Fruit fly (Drosophila melanogaster) whole organism, embryonic: ENCODE results near the gene Prp16.

Source experiments
- Atf-2 ChIP-seq: fragments of 200-800 bp; sonication (Bioruptor generic); optimal IDR thresholded peaks from 2 replicates; lab custom pipeline; 2016; ENCODE audit warnings: missing biosample characterization, missing genetic modification characterization
- Atf3 ChIP-seq: fragments of 200-800 bp; sonication (Bioruptor generic); optimal IDR thresholded peaks from 3 replicates; lab custom pipeline; 2016; ENCODE audit warnings: missing biosample characterization, missing genetic modification characterization
- CG10147 ChIP-seq: fragments of 200-800 bp; sonication (Bioruptor generic); optimal IDR thresholded peaks from 2 replicates; lab custom pipeline; 2019; ENCODE audit warnings: missing biosample characterization, mild to moderate bottlenecking, missing genetic modification characterization, moderate library complexity
- CG10267 ChIP-seq: fragments of 200-800 bp; sonication (Bioruptor generic); optimal IDR thresholded peaks from 2 replicates; lab custom pipeline; 2018; ENCODE audit warnings: missing biosample characterization, mild to moderate bottlenecking, missing genetic modification characterization, moderate library complexity
- CG10565 ChIP-seq: fragments of 200-800 bp; sonication (Bioruptor generic); optimal IDR thresholded peaks from 3 replicates; lab custom pipeline; 2016; ENCODE audit warnings: missing biosample characterization, mild to moderate bottlenecking, missing genetic modification characterization
- CG12104 ChIP-seq: fragments of 200-800 bp; sonication (Bioruptor generic); optimal IDR thresholded peaks from 3 replicates; lab custom pipeline; 2016; ENCODE audit warnings: missing biosample characterization, missing genetic modification characterization
- CG12155 ChIP-seq: fragments of 200-800 bp; sonication (Bioruptor generic); optimal IDR thresholded peaks from 3 replicates; lab custom pipeline; 2016; ENCODE audit warnings: missing biosample characterization, missing genetic modification characterization
- CG15696 ChIP-seq: fragments of 200-800 bp; sonication (Bioruptor generic); optimal IDR thresholded peaks from 2 replicates; lab custom pipeline; 2019; ENCODE audit warnings: missing biosample characterization, mild to moderate bottlenecking, missing genetic modification characterization, moderate library complexity
- CG1647 ChIP-seq: fragments of 200-800 bp; sonication (Bioruptor generic); optimal IDR thresholded peaks from 3 replicates; lab custom pipeline; 2016; ENCODE audit warnings: missing biosample characterization, missing genetic modification characterization
- CG17802 ChIP-seq: fragments of 200-800 bp; sonication (Bioruptor generic); optimal IDR thresholded peaks from 2 replicates; lab custom pipeline; 2018; ENCODE audit warnings: missing biosample characterization, mild to moderate bottlenecking, missing genetic modification characterization, moderate library complexity
- CG17912 ChIP-seq: fragments of 200-800 bp; sonication (Bioruptor generic); optimal IDR thresholded peaks from 2 replicates; lab custom pipeline; 2018; ENCODE audit warnings: missing biosample characterization, mild to moderate bottlenecking, missing genetic modification characterization
- CG18476 ChIP-seq: fragments of 200-800 bp; sonication (Bioruptor generic); optimal IDR thresholded peaks from 2 replicates; lab custom pipeline; 2016; ENCODE audit warnings: missing biosample characterization, mild to moderate bottlenecking, missing genetic modification characterization
- CG18619 ChIP-seq: fragments of 200-800 bp; sonication (Bioruptor generic); optimal IDR thresholded peaks from 3 replicates; lab custom pipeline; 2017; ENCODE audit warnings: missing biosample characterization, mild to moderate bottlenecking, missing genetic modification characterization
- CG31388 ChIP-seq: fragments of 200-800 bp; sonication (Bioruptor generic); optimal IDR thresholded peaks from 2 replicates; lab custom pipeline; 2016; ENCODE audit warnings: missing biosample characterization, missing genetic modification characterization
- CG3838 ChIP-seq: fragments of 200-800 bp; sonication (Bioruptor generic); optimal IDR thresholded peaks from 3 replicates; lab custom pipeline; 2016; ENCODE audit warnings: missing biosample characterization, missing genetic modification characterization
- CG3847 ChIP-seq: fragments of 200-800 bp; sonication (Bioruptor generic); IDR thresholded peaks from 2 replicates; pipeline ENCODE4 v1.3.6; 2022; ENCODE audit warnings: missing biosample characterization, missing genetic modification characterization
- CG4360 ChIP-seq: fragments of 200-800 bp; sonication (Bioruptor generic); IDR thresholded peaks from 2 replicates; pipeline ENCODE4 v1.3.6; 2022; ENCODE audit warnings: missing biosample characterization, missing genetic modification characterization
- CG43689 ChIP-seq: fragments of 200-800 bp; sonication (Bioruptor generic); IDR thresholded peaks from 2 replicates; pipeline ENCODE4 v1.3.6; 2022; ENCODE audit warnings: missing biosample characterization, missing genetic modification characterization
- CG5953 ChIP-seq: fragments of 200-800 bp; sonication (Bioruptor generic); IDR thresholded peaks from 2 replicates; pipeline ENCODE4 v1.3.6; 2022; ENCODE audit warnings: missing biosample characterization, missing genetic modification characterization
- CG7271 ChIP-seq: fragments of 200-800 bp; sonication (Bioruptor generic); optimal IDR thresholded peaks from 2 replicates; lab custom pipeline; 2018; ENCODE audit warnings: missing biosample characterization, mild to moderate bottlenecking, missing genetic modification characterization, moderate library complexity
- CG7556 ChIP-seq: fragments of 200-800 bp; sonication (Bioruptor generic); optimal IDR thresholded peaks from 2 replicates; lab custom pipeline; 2017; ENCODE audit warnings: missing biosample characterization, mild to moderate bottlenecking, missing genetic modification characterization
- CG8359 ChIP-seq: fragments of 200-800 bp; sonication (Bioruptor generic); optimal IDR thresholded peaks from 2 replicates; lab custom pipeline; 2017; ENCODE audit warnings: missing biosample characterization, mild to moderate bottlenecking, missing genetic modification characterization, borderline replicate concordance
- CG9437 ChIP-seq: fragments of 200-800 bp; sonication (Bioruptor generic); optimal IDR thresholded peaks from 2 replicates; lab custom pipeline; 2018; ENCODE audit warnings: missing biosample characterization, mild to moderate bottlenecking, missing genetic modification characterization
- CrebB ChIP-seq: fragments of 200-800 bp; sonication (Bioruptor generic); optimal IDR thresholded peaks from 3 replicates; lab custom pipeline; 2018; ENCODE audit warnings: missing biosample characterization, mild to moderate bottlenecking, missing genetic modification characterization
- Drgx ChIP-seq: fragments of 200-800 bp; sonication (Bioruptor generic); IDR thresholded peaks from 2 replicates; pipeline ENCODE4 v1.3.6; 2022; ENCODE audit warnings: missing biosample characterization, missing genetic modification characterization
- HLH4C ChIP-seq: fragments of 200-800 bp; sonication (Bioruptor generic); IDR thresholded peaks from 3 replicates; pipeline ENCODE4 v1.3.6; 2022; ENCODE audit warnings: missing biosample characterization, missing genetic modification characterization; ENCODE audit not compliant: partially characterized antibody
- HLH54F ChIP-seq: fragments of 200-800 bp; sonication (Bioruptor generic); optimal IDR thresholded peaks from 3 replicates; lab custom pipeline; 2016; ENCODE audit warnings: missing biosample characterization, missing genetic modification characterization
- Hand ChIP-seq: fragments of 200-800 bp; sonication (Bioruptor generic); optimal IDR thresholded peaks from 2 replicates; lab custom pipeline; 2017; ENCODE audit warnings: mild to moderate bottlenecking, missing biosample characterization, missing genetic modification reagents, missing genetic modification characterization
- Lim3 ChIP-seq: fragments of 200-800 bp; sonication (Bioruptor generic); IDR thresholded peaks from 2 replicates; pipeline ENCODE4 v1.3.6; 2022; ENCODE audit warnings: missing biosample characterization, missing genetic modification characterization
- Mrtf ChIP-seq: fragments of 200-800 bp; sonication (Bioruptor generic); IDR thresholded peaks from 3 replicates; pipeline ENCODE4 v1.3.6; 2022; ENCODE audit warnings: missing biosample characterization, missing genetic modification characterization
- Oli ChIP-seq: fragments of 200-800 bp; sonication (Bioruptor generic); optimal IDR thresholded peaks from 2 replicates; lab custom pipeline; 2018; ENCODE audit warnings: missing biosample characterization, mild to moderate bottlenecking, missing genetic modification characterization, moderate library complexity
- Six4 ChIP-seq: fragments of 200-800 bp; sonication (Bioruptor generic); optimal IDR thresholded peaks from 2 replicates; lab custom pipeline; 2016; ENCODE audit warnings: missing biosample characterization, missing genetic modification characterization
- Tbp ChIP-seq: fragments of >200 bp; optimal IDR thresholded peaks from 2 replicates; lab custom pipeline; 2018; ENCODE audit warnings: missing biosample characterization, missing genetic modification characterization
- bab2 ChIP-seq: fragments of 200-800 bp; sonication (Bioruptor generic); optimal IDR thresholded peaks from 2 replicates; lab custom pipeline; 2016; ENCODE audit warnings: missing biosample characterization, missing genetic modification characterization
- bowl ChIP-seq: fragments of 200-800 bp; sonication (Bioruptor generic); IDR thresholded peaks from 2 replicates; pipeline ENCODE4 v1.3.6; 2022; ENCODE audit warnings: missing biosample characterization, missing genetic modification characterization
- cato ChIP-seq: fragments of 200-800 bp; sonication (Bioruptor generic); optimal IDR thresholded peaks from 2 replicates; lab custom pipeline; 2016; ENCODE audit warnings: missing biosample characterization, missing genetic modification characterization, borderline replicate concordance
- cg ChIP-seq: fragments of 200-800 bp; sonication (Bioruptor generic); optimal IDR thresholded peaks from 3 replicates; lab custom pipeline; 2019; ENCODE audit warnings: missing biosample characterization, mild to moderate bottlenecking, missing genetic modification characterization, moderate library complexity
- chinmo ChIP-seq: fragments of 200-800 bp; sonication (Bioruptor generic); IDR thresholded peaks from 4 replicates; pipeline ENCODE4 v1.3.6; 2022; ENCODE audit warnings: missing biosample characterization, missing genetic modification characterization; ENCODE audit not compliant: partially characterized antibody
- ci ChIP-seq: fragments of 200-800 bp; sonication (Bioruptor generic); IDR thresholded peaks from 3 replicates; pipeline ENCODE4 v1.3.6; 2022; ENCODE audit warnings: missing biosample characterization, missing genetic modification characterization
- exex ChIP-seq: fragments of 200-800 bp; sonication (Bioruptor generic); optimal IDR thresholded peaks from 4 replicates; lab custom pipeline; 2018; ENCODE audit warnings: missing biosample characterization, mild to moderate bottlenecking, missing genetic modification characterization, moderate library complexity
- gro ChIP-seq: fragments of 200-800 bp; sonication (Bioruptor generic); optimal IDR thresholded peaks from 2 replicates; lab custom pipeline; 2016; ENCODE audit warnings: missing biosample characterization, missing genetic modification characterization
- hth ChIP-seq: fragments of >200 bp; optimal IDR thresholded peaks from 2 replicates; lab custom pipeline; 2017; ENCODE audit warnings: inconsistent platforms
- jumu ChIP-seq: fragments of 200-800 bp; sonication (Bioruptor generic); optimal IDR thresholded peaks from 3 replicates; lab custom pipeline; 2016; ENCODE audit warnings: missing biosample characterization, missing genetic modification characterization
- lab ChIP-seq: fragments of 200-800 bp; sonication (Bioruptor generic); optimal IDR thresholded peaks from 3 replicates; lab custom pipeline; 2017; ENCODE audit warnings: missing biosample characterization, missing genetic modification characterization, mild to moderate bottlenecking, moderate library complexity, missing genetic modification reagents
- onecut ChIP-seq: fragments of 200-800 bp; sonication (Bioruptor generic); IDR thresholded peaks from 2 replicates; pipeline ENCODE4 v1.3.6; 2022; ENCODE audit warnings: missing biosample characterization, missing genetic modification characterization
- ranshi ChIP-seq: fragments of 200-800 bp; sonication (Bioruptor generic); IDR thresholded peaks from 2 replicates; pipeline ENCODE4 v1.3.6; 2022; ENCODE audit warnings: missing biosample characterization, missing genetic modification characterization
- row ChIP-seq: fragments of 200-800 bp; sonication (Bioruptor generic); IDR thresholded peaks from 3 replicates; pipeline ENCODE4 v1.3.6; 2022; ENCODE audit warnings: missing biosample characterization, missing genetic modification characterization
- run ChIP-seq: fragments of 200-800 bp; sonication (Bioruptor generic); optimal IDR thresholded peaks from 3 replicates; lab custom pipeline; 2018; ENCODE audit warnings: missing biosample characterization, mild to moderate bottlenecking, missing genetic modification characterization
- tio ChIP-seq: fragments of 200-800 bp; sonication (Bioruptor generic); optimal IDR thresholded peaks from 2 replicates; lab custom pipeline; 2017; ENCODE audit warnings: missing biosample characterization, missing genetic modification characterization, inconsistent platforms
- ttk ChIP-seq: fragments of 200-800 bp; sonication (Bioruptor generic); IDR thresholded peaks from 2 replicates; pipeline ENCODE4 v2.1.2; 2022; ENCODE audit warnings: missing biosample characterization, missing genetic modification characterization
- usp ChIP-seq: fragments of >200 bp; optimal IDR thresholded peaks from 2 replicates; lab custom pipeline; 2017; ENCODE audit warnings: missing biosample characterization, missing genetic modification characterization
- yki ChIP-seq: fragments of >200 bp; optimal IDR thresholded peaks from 3 replicates; lab custom pipeline; 2018

The Prp16 gene

dm6 chrX:14169068-14169642, 32.0 kb upstream of the Prp16 start, which contains the start of gene CG12480 (continued):
- TF ChIP-seq CG10267 (tag; lab: Kevin White, UChicago) (peak; percentile 28), CG3847 (peak; percentile 66), CG15696 (tag; lab: Kevin White, UChicago) (no peak), CG9437 (no peak), CG17912 (GFP tag; lab: Kevin White, UChicago) (no peak), CG4360 (GFP tag; lab: Robert Waterston, UW) (no peak), CG12155 (GFP tag; lab: Kevin White, UChicago) (peak; percentile 53), Mrtf (GFP tag; lab: Robert Waterston, UW) (no peak), Six4 (GFP tag; lab: Kevin White, UChicago) (peak; percentile 11), hth (no peak), jumu (GFP tag; lab: Kevin White, UChicago) (no peak), Lim3 (no peak), gro (GFP tag; lab: Kevin White, UChicago) (peak; percentile 87), row (GFP tag; lab: Robert Waterston, UW) (peak; percentile 57), CG1647 (GFP tag; lab: Kevin White, UChicago) (no peak), CG7271 (tag; lab: Kevin White, UChicago) (no peak), CG8359 (GFP tag; lab: Kevin White, UChicago) (no peak), Atf-2 (GFP tag; lab: Kevin White, UChicago) (no peak), ci (no peak), CG17802 (tag; lab: Kevin White, UChicago) (no peak), run (tag; lab: Kevin White, UChicago) (no peak), lab (GFP tag; lab: Kevin White, UChicago) (peak; percentile 70), CG31388 (GFP tag; lab: Kevin White, UChicago) (no peak), HLH54F (peak; percentile 53), CG12104 (GFP tag; lab: Kevin White, UChicago) (no peak), HLH4C (GFP tag; lab: Robert Waterston, UW) (no peak), cato (GFP tag; lab: Kevin White, UChicago) (no peak), CG10565 (GFP tag; lab: Kevin White, UChicago) (no peak), chinmo (GFP tag; lab: Robert Waterston, UW) (no peak), ranshi (peak; percentile 55; the same call in 1 of the 2 replicates), CG10147 (GFP tag; lab: Kevin White, UChicago) (peak; percentile 85), Drgx (0 out of 2 replicates have a peak, but pooled peaks have one; percentile 15), bowl (GFP tag; lab: Robert Waterston, UW) (no peak), Tbp (GFP tag; lab: Kevin White, UChicago) (no peak), Hand (GFP tag; lab: Kevin White, UChicago) (no peak), usp (GFP tag; lab: Kevin White, UChicago) (no peak), yki (lab: Kevin White, UChicago) (no peak), CG5953 (no peak), exex (peak; percentile 6), tio (GFP tag; lab: Kevin White, UChicago) (peak; percentile 16), Oli (tag; lab: Kevin White, UChicago) (peak; percentile 0), CrebB (peak; percentile 38), ttk (GFP tag; lab: Robert Waterston, UW) (no peak), CG18476 (peak; percentile 37), CG3838 (no peak), CG18619 (GFP tag; lab: Kevin White, UChicago) (peak; percentile 51), CG7556 (GFP tag; lab: Kevin White, UChicago) (peak; percentile 4), cg (no peak), onecut (GFP tag; lab: Robert Waterston, UW) (no peak), CG43689 (GFP tag; lab: Robert Waterston, UW) (no peak), Atf3 (GFP tag; lab: Kevin White, UChicago) (no peak), bab2 (peak; percentile 3)
